Fruit fly (Drosophila melanogaster) whole organism, embryonic: Measurements from ENCODE around the gene Svil.

ENCODE experiments used
- CG10267 ChIP-seq: fragments of 200-800 bp; sonication (Bioruptor generic); optimal IDR thresholded peaks from 2 replicates; lab custom pipeline; 2018; ENCODE audit warnings: missing biosample characterization, mild to moderate bottlenecking, missing genetic modification characterization, moderate library complexity
- CG10565 ChIP-seq: fragments of 200-800 bp; sonication (Bioruptor generic); optimal IDR thresholded peaks from 3 replicates; lab custom pipeline; 2016; ENCODE audit warnings: missing biosample characterization, mild to moderate bottlenecking, missing genetic modification characterization
- CG11504 ChIP-seq: fragments of 200-800 bp; sonication (Bioruptor generic); optimal IDR thresholded peaks from 3 replicates; lab custom pipeline; 2019; ENCODE audit warnings: missing biosample characterization, mild to moderate bottlenecking, missing genetic modification characterization, moderate library complexity
- CG12219 ChIP-seq: fragments of 200-800 bp; sonication (Bioruptor generic); optimal IDR thresholded peaks from 3 replicates; lab custom pipeline; 2018; ENCODE audit warnings: missing biosample characterization, mild to moderate bottlenecking, missing genetic modification characterization
- CG12769 ChIP-seq: fragments of 200-800 bp; sonication (Bioruptor generic); optimal IDR thresholded peaks from 2 replicates; lab custom pipeline; 2019; ENCODE audit warnings: missing biosample characterization, mild to moderate bottlenecking, missing genetic modification characterization, moderate library complexity
- CG15073 ChIP-seq: fragments of 200-800 bp; sonication (Bioruptor generic); optimal IDR thresholded peaks from 2 replicates; lab custom pipeline; 2016; ENCODE audit warnings: missing biosample characterization, missing genetic modification characterization
- CG15479 ChIP-seq: fragments of 200-800 bp; sonication (Bioruptor generic); optimal IDR thresholded peaks from 3 replicates; lab custom pipeline; 2019; ENCODE audit warnings: missing biosample characterization, mild to moderate bottlenecking, missing genetic modification characterization, moderate library complexity
- CG16815 ChIP-seq: fragments of 200-800 bp; sonication (Bioruptor generic); optimal IDR thresholded peaks from 3 replicates; lab custom pipeline; 2017; ENCODE audit warnings: missing biosample characterization, mild to moderate bottlenecking, missing genetic modification characterization
- CG17802 ChIP-seq: fragments of 200-800 bp; sonication (Bioruptor generic); optimal IDR thresholded peaks from 2 replicates; lab custom pipeline; 2018; ENCODE audit warnings: missing biosample characterization, mild to moderate bottlenecking, missing genetic modification characterization, moderate library complexity
- CG17829 ChIP-seq: fragments of 200-800 bp; optimal IDR thresholded peaks from 2 replicates; lab custom pipeline; 2019; ENCODE audit warnings: missing biosample characterization, mild to moderate bottlenecking, missing genetic modification characterization, moderate library complexity
- CG3065 ChIP-seq: fragments of 200-800 bp; sonication (Bioruptor generic); optimal IDR thresholded peaks from 2 replicates; lab custom pipeline; 2016; ENCODE audit warnings: missing biosample characterization, missing genetic modification characterization
- CG3838 ChIP-seq: fragments of 200-800 bp; sonication (Bioruptor generic); optimal IDR thresholded peaks from 3 replicates; lab custom pipeline; 2016; ENCODE audit warnings: missing biosample characterization, missing genetic modification characterization
- CG4404 ChIP-seq: fragments of 200-800 bp; sonication (Bioruptor generic); IDR thresholded peaks from 2 replicates; pipeline ENCODE4 v1.3.6; 2022; ENCODE audit warnings: missing biosample characterization, missing genetic modification characterization
- CG7963 ChIP-seq: fragments of 200-800 bp; sonication (Bioruptor generic); IDR thresholded peaks from 3 replicates; pipeline ENCODE4 v1.3.6; 2022; ENCODE audit warnings: missing biosample characterization, missing genetic modification characterization; ENCODE audit not compliant: partially characterized antibody
- CG8089 ChIP-seq: fragments of 200-800 bp; sonication (Bioruptor generic); optimal IDR thresholded peaks from 3 replicates; lab custom pipeline; 2016; ENCODE audit warnings: missing biosample characterization, missing genetic modification characterization
- CG8388 ChIP-seq: fragments of 200-800 bp; sonication (Bioruptor generic); optimal IDR thresholded peaks from 2 replicates; lab custom pipeline; 2019; ENCODE audit warnings: missing biosample characterization, mild to moderate bottlenecking, missing genetic modification characterization, moderate library complexity
- CG9215 ChIP-seq: fragments of 200-800 bp; sonication (Bioruptor generic); IDR thresholded peaks from 2 replicates; pipeline ENCODE4 v1.3.6; 2022; ENCODE audit warnings: missing biosample characterization, missing genetic modification characterization
- CG9609 ChIP-seq: fragments of 200-800 bp; sonication (Bioruptor generic); optimal IDR thresholded peaks from 3 replicates; lab custom pipeline; 2016; ENCODE audit warnings: missing biosample characterization, missing genetic modification characterization
- Chrac-16 ChIP-seq: fragments of 200-800 bp; sonication (Bioruptor generic); optimal IDR thresholded peaks from 3 replicates; lab custom pipeline; 2016; ENCODE audit warnings: missing biosample characterization, missing genetic modification characterization
- Eip74EF ChIP-seq, 2 experiments: fragments of 200-800 bp in 1 of 2; fragments of >200 bp in 1 of 2; sonication (Bioruptor generic) in 1 of 2; optimal IDR thresholded peaks; 2 replicates each; lab custom pipeline; 2017 to 2019; ENCODE audit warnings: missing biosample characterization in 2 of 2, missing genetic modification characterization in 2 of 2, mild to moderate bottlenecking in 1 of 2, moderate library complexity in 1 of 2
- Elba2 ChIP-seq: fragments of 200-800 bp; sonication (Bioruptor generic); optimal IDR thresholded peaks from 3 replicates; lab custom pipeline; 2016; ENCODE audit warnings: missing biosample characterization, missing genetic modification characterization
- Fer3 ChIP-seq: fragments of 200-800 bp; sonication (Bioruptor generic); optimal IDR thresholded peaks from 2 replicates; lab custom pipeline; 2018; ENCODE audit warnings: missing biosample characterization, mild to moderate bottlenecking, missing genetic modification characterization, moderate library complexity
- GATAe ChIP-seq: fragments of 200-800 bp; sonication (Bioruptor generic); conservative IDR thresholded peaks from 2 replicates; pipeline ENCODE4 v1.3.6; 2022; ENCODE audit warnings: missing biosample characterization, missing genetic modification characterization
- Hey ChIP-seq: fragments of 200-800 bp; sonication (Bioruptor generic); optimal IDR thresholded peaks from 3 replicates; lab custom pipeline; 2018; ENCODE audit warnings: missing biosample characterization, mild to moderate bottlenecking, missing genetic modification characterization
- Hr51 ChIP-seq, 2 experiments: fragments of 200-800 bp; sonication (Bioruptor generic); optimal IDR thresholded peaks; 2 replicates in 1 of 2; 3 replicates in 1 of 2; lab custom pipeline; 2016 to 2018; ENCODE audit warnings: missing biosample characterization in 2 of 2, missing genetic modification characterization in 2 of 2, mild to moderate bottlenecking in 1 of 2, moderate library complexity in 1 of 2
- Hr78 ChIP-seq, 2 experiments: fragments of 200-800 bp in 1 of 2; fragments of >200 bp in 1 of 2; sonication (Bioruptor generic) in 1 of 2; optimal IDR thresholded peaks; 2 replicates each; lab custom pipeline; 2017 to 2019; ENCODE audit warnings: missing biosample characterization in 2 of 2, missing genetic modification characterization in 2 of 2, mild to moderate bottlenecking in 1 of 2, moderate library complexity in 1 of 2
- Max ChIP-seq: fragments of 200-800 bp; sonication (Bioruptor generic); optimal IDR thresholded peaks from 2 replicates; lab custom pipeline; 2016; ENCODE audit warnings: missing biosample characterization, mild to moderate bottlenecking, missing genetic modification characterization
- Med ChIP-seq: fragments of 200-800 bp; sonication (Bioruptor generic); peaks from one replicate; lab custom pipeline; 2016; ENCODE audit warnings: missing biosample characterization, missing genetic modification characterization, mild to moderate bottlenecking, inconsistent platforms, moderate library complexity
- Nf-YA ChIP-seq: fragments of 200-800 bp; sonication (Bioruptor generic); IDR thresholded peaks from 2 replicates; pipeline ENCODE4 v1.3.6; 2022; ENCODE audit warnings: missing biosample characterization, missing genetic modification characterization
- Oaz ChIP-seq: fragments of 200-800 bp; sonication (Bioruptor generic); IDR thresholded peaks from 2 replicates; pipeline ENCODE4 v1.3.6; 2022; ENCODE audit warnings: missing biosample characterization, missing genetic modification characterization
- Rfx ChIP-seq: fragments of 200-800 bp; sonication (Bioruptor generic); IDR thresholded peaks from 2 replicates; pipeline ENCODE4 v1.3.6; 2022; ENCODE audit warnings: missing biosample characterization, missing genetic modification characterization
- Rx ChIP-seq: fragments of 200-800 bp; sonication (Bioruptor generic); IDR thresholded peaks from 2 replicates; pipeline ENCODE4 v1.3.6; 2022; ENCODE audit warnings: missing biosample characterization, missing genetic modification characterization
- Vsx1 ChIP-seq: fragments of 200-800 bp; sonication (Bioruptor generic); optimal IDR thresholded peaks from 2 replicates; lab custom pipeline; 2017; ENCODE audit warnings: missing biosample characterization, mild to moderate bottlenecking, missing genetic modification characterization, missing genetic modification reagents
- amos ChIP-seq: fragments of 200-800 bp; sonication (Bioruptor generic); IDR thresholded peaks from 2 replicates; pipeline ENCODE4 v1.3.6; 2022; ENCODE audit warnings: missing biosample characterization, missing genetic modification characterization; ENCODE audit not compliant: partially characterized antibody
- dimm ChIP-seq: fragments of 200-800 bp; sonication (Bioruptor generic); IDR thresholded peaks from 2 replicates; pipeline ENCODE4 v1.3.6; 2022; ENCODE audit warnings: missing biosample characterization, missing genetic modification characterization
- dmrt99B ChIP-seq: fragments of 200-800 bp; sonication (Bioruptor generic); optimal IDR thresholded peaks from 2 replicates; lab custom pipeline; 2018; ENCODE audit warnings: missing biosample characterization, mild to moderate bottlenecking, missing genetic modification characterization, moderate library complexity
- dysf ChIP-seq: fragments of 200-800 bp; sonication (Bioruptor generic); IDR thresholded peaks from 3 replicates; pipeline ENCODE4 v1.3.6; 2022; ENCODE audit warnings: missing biosample characterization, missing genetic modification characterization
- fu2 ChIP-seq: fragments of 200-800 bp; sonication (Bioruptor generic); optimal IDR thresholded peaks from 2 replicates; lab custom pipeline; 2016; ENCODE audit warnings: missing biosample characterization, missing genetic modification characterization
- her ChIP-seq: fragments of 200-800 bp; sonication (Bioruptor generic); optimal IDR thresholded peaks from 2 replicates; lab custom pipeline; 2016; ENCODE audit warnings: missing biosample characterization, missing genetic modification characterization
- kay ChIP-seq: fragments of 200-800 bp; sonication (Bioruptor generic); optimal IDR thresholded peaks from 2 replicates; lab custom pipeline; 2016; ENCODE audit warnings: missing biosample characterization, missing genetic modification characterization
- lbe ChIP-seq: fragments of 200-800 bp; sonication (Bioruptor generic); optimal IDR thresholded peaks from 2 replicates; lab custom pipeline; 2016; ENCODE audit warnings: missing biosample characterization, mild to moderate bottlenecking, missing genetic modification characterization
- lilli ChIP-seq: fragments of 200-800 bp; sonication (Bioruptor generic); optimal IDR thresholded peaks from 3 replicates; lab custom pipeline; 2016; ENCODE audit warnings: missing biosample characterization, missing genetic modification characterization
- lmd ChIP-seq: fragments of 200-800 bp; sonication (Bioruptor generic); IDR thresholded peaks from 2 replicates; pipeline ENCODE4 v1.3.6; 2022; ENCODE audit warnings: missing biosample characterization, missing genetic modification characterization
- repo ChIP-seq: fragments of 200-800 bp; sonication (Bioruptor generic); optimal IDR thresholded peaks from 2 replicates; lab custom pipeline; 2016; ENCODE audit warnings: missing biosample characterization, missing genetic modification characterization
- slou ChIP-seq: fragments of 200-800 bp; sonication (Bioruptor generic); optimal IDR thresholded peaks from 3 replicates; lab custom pipeline; 2016; ENCODE audit warnings: missing biosample characterization, missing genetic modification characterization
- sob ChIP-seq: fragments of 200-800 bp; sonication (Bioruptor generic); IDR thresholded peaks from 2 replicates; pipeline ENCODE4 v1.3.6; 2022; ENCODE audit warnings: missing biosample characterization, missing genetic modification characterization
- sug ChIP-seq: fragments of 200-800 bp; optimal IDR thresholded peaks from 2 replicates; lab custom pipeline; 2019; ENCODE audit warnings: missing biosample characterization, mild to moderate bottlenecking, missing genetic modification characterization, moderate library complexity
- trh ChIP-seq: fragments of 200-800 bp; sonication (Bioruptor generic); optimal IDR thresholded peaks from 2 replicates; lab custom pipeline; 2016; ENCODE audit warnings: missing biosample characterization, missing genetic modification characterization
- tup ChIP-seq: fragments of 200-800 bp; sonication (Bioruptor generic); optimal IDR thresholded peaks from 2 replicates; lab custom pipeline; 2016; ENCODE audit warnings: missing biosample characterization, mild to moderate bottlenecking, missing genetic modification characterization, moderate library complexity
- yki ChIP-seq: fragments of >200 bp; optimal IDR thresholded peaks from 3 replicates; lab custom pipeline; 2018

The Svil gene

dm6 chr3L:2417399-2418040 is 40.1 kb downstream of the Svil start (continued):
- TF ChIP-seq lbe (GFP tag; lab: Kevin White, UChicago) (peak; percentile 74), CG16815 (GFP tag; lab: Kevin White, UChicago) (peak; percentile 34), dysf (GFP tag; lab: Robert Waterston, UW) (peak; percentile 77), tup (GFP tag; lab: Kevin White, UChicago) (no peak), CG12219 (GFP tag; lab: Kevin White, UChicago) (peak; percentile 63), Hr78 (GFP tag; optimal IDR thresholded peaks at IDR 0.05; lab: Kevin White, UChicago) (peak in 1 of 2 experiments; percentile 71), Rx (GFP tag; lab: Robert Waterston, UW) (0 out of 2 replicates have a peak, but pooled peaks have one; percentile 42), Nf-YA (GFP tag; lab: Robert Waterston, UW) (no peak), CG9609 (GFP tag; lab: Kevin White, UChicago) (no peak), CG15073 (GFP tag; lab: Kevin White, UChicago) (no peak), CG3838 (peak; percentile 3), trh (GFP tag; lab: Kevin White, UChicago) (no peak), CG4404 (GFP tag; lab: Robert Waterston, UW) (no peak), CG8388 (GFP tag; lab: Kevin White, UChicago) (peak; percentile 67), lilli (GFP tag; lab: Kevin White, UChicago) (no peak), GATAe (GFP tag; lab: Robert Waterston, UW) (no peak), kay (peak; percentile 43), Vsx1 (GFP tag; lab: Kevin White, UChicago) (peak; percentile 50), sob (GFP tag; lab: Robert Waterston, UW) (no peak), yki (lab: Kevin White, UChicago) (no peak), sug (peak; percentile 68), CG17829 (tag; lab: Kevin White, UChicago) (peak; percentile 78), CG17802 (peak; percentile 13), Max (GFP tag; lab: Kevin White, UChicago) (peak; percentile 28), dmrt99B (tag; lab: Kevin White, UChicago) (peak; percentile 89), her (GFP tag; lab: Kevin White, UChicago) (no peak), Hey (tag; lab: Kevin White, UChicago) (no peak), Rfx (GFP tag; lab: Robert Waterston, UW) (peak; percentile 21; the same call in 1 of the 2 replicates), dimm (GFP tag; lab: Robert Waterston, UW) (no peak), lmd (GFP tag; lab: Robert Waterston, UW) (peak; percentile 65), Elba2 (peak; percentile 6), Hr51 (GFP tag; optimal IDR thresholded peaks at IDR 0.05; lab: Kevin White, UChicago) (peak in 1 of 2 experiments; percentile 88), CG8089 (GFP tag; lab: Kevin White, UChicago) (no peak), CG10267 (tag; lab: Kevin White, UChicago) (peak; percentile 77), CG15479 (GFP tag; lab: Kevin White, UChicago) (no peak), amos (GFP tag; lab: Robert Waterston, UW) (no peak), Chrac-16 (GFP tag; lab: Kevin White, UChicago) (peak; percentile 48), repo (GFP tag; lab: Kevin White, UChicago) (no peak), Eip74EF (GFP tag; optimal IDR thresholded peaks at IDR 0.05; lab: Kevin White, UChicago) (peak in 1 of 2 experiments; percentile 86), CG12769 (tag; lab: Kevin White, UChicago) (peak; percentile 22), Med (peak; percentile 51), CG3065 (GFP tag; lab: Kevin White, UChicago) (no peak), CG7963 (GFP tag; lab: Robert Waterston, UW) (no peak), Oaz (GFP tag; lab: Robert Waterston, UW) (no peak), CG10565 (GFP tag; lab: Kevin White, UChicago) (no peak), CG11504 (peak; percentile 87), slou (peak; percentile 43), fu2 (GFP tag; lab: Kevin White, UChicago) (no peak), CG9215 (GFP tag; lab: Robert Waterston, UW) (peak; percentile 61), Fer3 (tag; lab: Kevin White, UChicago) (peak; percentile 61)
